Fruit fly (Drosophila melanogaster) whole organism, embryonic: ENCODE data around the gene CG14440.

Source experiments
- Atf3 ChIP-seq: fragments of 200-800 bp; sonication (Bioruptor generic); optimal IDR thresholded peaks from 3 replicates; lab custom pipeline; 2016; ENCODE audit warnings: missing biosample characterization, missing genetic modification characterization
- B-H1 ChIP-seq: fragments of 200-800 bp; sonication (Bioruptor generic); IDR thresholded peaks from 3 replicates; pipeline ENCODE4 v1.3.6; 2022; ENCODE audit warnings: missing biosample characterization, missing genetic modification characterization
- CG1024 ChIP-seq: fragments of 200-800 bp; sonication (Bioruptor generic); IDR thresholded peaks from 2 replicates; pipeline ENCODE4 v1.3.6; 2022; ENCODE audit warnings: missing biosample characterization, missing genetic modification characterization
- CG10321 ChIP-seq: fragments of 200-800 bp; sonication (Bioruptor generic); IDR thresholded peaks from 2 replicates; pipeline ENCODE4 v1.3.6; 2022; ENCODE audit warnings: missing biosample characterization, missing genetic modification characterization
- CG10462 ChIP-seq: fragments of 200-800 bp; sonication (Bioruptor generic); optimal IDR thresholded peaks from 2 replicates; lab custom pipeline; 2016; ENCODE audit warnings: missing biosample characterization, missing genetic modification characterization
- CG11093 ChIP-seq: fragments of 200-800 bp; sonication (Bioruptor generic); IDR thresholded peaks from 3 replicates; pipeline ENCODE4 v1.3.6; 2022; ENCODE audit warnings: missing biosample characterization, missing genetic modification characterization
- CG12071 ChIP-seq: fragments of 200-800 bp; sonication (Bioruptor generic); optimal IDR thresholded peaks from 3 replicates; lab custom pipeline; 2018; ENCODE audit warnings: missing biosample characterization, mild to moderate bottlenecking, missing genetic modification characterization
- CG12299 ChIP-seq: fragments of 200-800 bp; sonication (Bioruptor generic); optimal IDR thresholded peaks from 2 replicates; lab custom pipeline; 2018; ENCODE audit warnings: missing biosample characterization, mild to moderate bottlenecking, missing genetic modification characterization
- CG12769 ChIP-seq: fragments of 200-800 bp; sonication (Bioruptor generic); optimal IDR thresholded peaks from 2 replicates; lab custom pipeline; 2019; ENCODE audit warnings: missing biosample characterization, mild to moderate bottlenecking, missing genetic modification characterization, moderate library complexity
- CG17802 ChIP-seq: fragments of 200-800 bp; sonication (Bioruptor generic); optimal IDR thresholded peaks from 2 replicates; lab custom pipeline; 2018; ENCODE audit warnings: missing biosample characterization, mild to moderate bottlenecking, missing genetic modification characterization, moderate library complexity
- CG17912 ChIP-seq: fragments of 200-800 bp; sonication (Bioruptor generic); optimal IDR thresholded peaks from 2 replicates; lab custom pipeline; 2018; ENCODE audit warnings: missing biosample characterization, mild to moderate bottlenecking, missing genetic modification characterization
- CG18262 ChIP-seq: fragments of 200-800 bp; optimal IDR thresholded peaks from 3 replicates; lab custom pipeline; 2019; ENCODE audit warnings: missing biosample characterization, mild to moderate bottlenecking, missing genetic modification characterization, moderate library complexity
- CG31224 ChIP-seq: fragments of 200-800 bp; sonication (Bioruptor generic); IDR thresholded peaks from 2 replicates; pipeline ENCODE4 v1.3.6; 2022; ENCODE audit warnings: missing biosample characterization, missing genetic modification characterization
- CG34224 ChIP-seq: fragments of 200-800 bp; sonication (Bioruptor generic); IDR thresholded peaks from 3 replicates; pipeline ENCODE4 v1.3.6; 2022; ENCODE audit warnings: missing biosample characterization, missing genetic modification characterization; ENCODE audit not compliant: partially characterized antibody
- CG3847 ChIP-seq: fragments of 200-800 bp; sonication (Bioruptor generic); IDR thresholded peaks from 2 replicates; pipeline ENCODE4 v1.3.6; 2022; ENCODE audit warnings: missing biosample characterization, missing genetic modification characterization
- CG43689 ChIP-seq: fragments of 200-800 bp; sonication (Bioruptor generic); IDR thresholded peaks from 2 replicates; pipeline ENCODE4 v1.3.6; 2022; ENCODE audit warnings: missing biosample characterization, missing genetic modification characterization
- CG7745 ChIP-seq: fragments of 200-800 bp; sonication (Bioruptor generic); optimal IDR thresholded peaks from 2 replicates; lab custom pipeline; 2018; ENCODE audit warnings: missing biosample characterization, mild to moderate bottlenecking, missing genetic modification characterization, moderate library complexity
- CG7928 ChIP-seq: fragments of 200-800 bp; sonication (Bioruptor generic); optimal IDR thresholded peaks from 2 replicates; lab custom pipeline; 2017; ENCODE audit warnings: missing biosample characterization, mild to moderate bottlenecking, missing genetic modification characterization
- CG7963 ChIP-seq: fragments of 200-800 bp; sonication (Bioruptor generic); IDR thresholded peaks from 3 replicates; pipeline ENCODE4 v1.3.6; 2022; ENCODE audit warnings: missing biosample characterization, missing genetic modification characterization; ENCODE audit not compliant: partially characterized antibody
- CHES-1-like ChIP-seq: fragments of 200-800 bp; sonication (Bioruptor generic); optimal IDR thresholded peaks from 2 replicates; lab custom pipeline; 2016; ENCODE audit warnings: missing biosample characterization, missing genetic modification characterization
- D19A ChIP-seq: fragments of 200-800 bp; optimal IDR thresholded peaks from 3 replicates; lab custom pipeline; 2019; ENCODE audit warnings: missing biosample characterization, mild to moderate bottlenecking, missing genetic modification characterization, moderate library complexity
- Deaf1 ChIP-seq: fragments of 200-800 bp; optimal IDR thresholded peaks from 3 replicates; lab custom pipeline; 2019; ENCODE audit warnings: missing biosample characterization, mild to moderate bottlenecking, missing genetic modification characterization, moderate library complexity
- Dp ChIP-seq: fragments of 200-800 bp; sonication (Bioruptor generic); optimal IDR thresholded peaks from 2 replicates; lab custom pipeline; 2018; ENCODE audit warnings: missing biosample characterization, mild to moderate bottlenecking, missing genetic modification characterization, moderate library complexity
- Fer1 ChIP-seq: fragments of 200-800 bp; sonication (Bioruptor generic); optimal IDR thresholded peaks from 2 replicates; lab custom pipeline; 2017; ENCODE audit warnings: missing biosample characterization, mild to moderate bottlenecking, missing genetic modification characterization
- HHEX ChIP-seq: fragments of 200-800 bp; sonication (Bioruptor generic); optimal IDR thresholded peaks from 3 replicates; lab custom pipeline; 2017; ENCODE audit warnings: missing biosample characterization, mild to moderate bottlenecking, missing genetic modification characterization, missing genetic modification reagents
- HLHmδ ChIP-seq: fragments of 200-800 bp; sonication (Bioruptor generic); optimal IDR thresholded peaks from 2 replicates; lab custom pipeline; 2018; ENCODE audit warnings: missing biosample characterization, mild to moderate bottlenecking, missing genetic modification characterization, moderate library complexity
- Lim3 ChIP-seq: fragments of 200-800 bp; sonication (Bioruptor generic); IDR thresholded peaks from 2 replicates; pipeline ENCODE4 v1.3.6; 2022; ENCODE audit warnings: missing biosample characterization, missing genetic modification characterization
- Nf-YC ChIP-seq: fragments of 200-800 bp; optimal IDR thresholded peaks from 3 replicates; lab custom pipeline; 2019; ENCODE audit warnings: missing biosample characterization, mild to moderate bottlenecking, missing genetic modification characterization, moderate library complexity
- TFAM ChIP-seq: fragments of 200-800 bp; sonication (Bioruptor generic); optimal IDR thresholded peaks from 2 replicates; lab custom pipeline; 2017; ENCODE audit warnings: missing biosample characterization, missing genetic modification characterization, inconsistent platforms
- YL-1 ChIP-seq: fragments of 200-800 bp; sonication (Bioruptor generic); optimal IDR thresholded peaks from 3 replicates; lab custom pipeline; 2017; ENCODE audit warnings: missing biosample characterization, mild to moderate bottlenecking, missing genetic modification characterization
- ara ChIP-seq: fragments of 200-800 bp; sonication (Bioruptor generic); IDR thresholded peaks from 2 replicates; pipeline ENCODE4 v1.3.6; 2022; ENCODE audit warnings: missing biosample characterization, missing genetic modification characterization
- cad ChIP-seq: fragments of >200 bp; optimal IDR thresholded peaks from 2 replicates; lab custom pipeline; 2017; ENCODE audit warnings: missing biosample characterization, missing genetic modification characterization
- cato ChIP-seq: fragments of 200-800 bp; sonication (Bioruptor generic); optimal IDR thresholded peaks from 2 replicates; lab custom pipeline; 2016; ENCODE audit warnings: missing biosample characterization, missing genetic modification characterization, borderline replicate concordance
- ci ChIP-seq: fragments of 200-800 bp; sonication (Bioruptor generic); IDR thresholded peaks from 3 replicates; pipeline ENCODE4 v1.3.6; 2022; ENCODE audit warnings: missing biosample characterization, missing genetic modification characterization
- dm ChIP-seq: fragments of 200-800 bp; sonication (Bioruptor generic); optimal IDR thresholded peaks from 3 replicates; lab custom pipeline; 2016; ENCODE audit warnings: missing biosample characterization, missing genetic modification characterization
- eve ChIP-seq, 2 experiments: fragments of >200 bp; optimal IDR thresholded peaks; 2 replicates each; lab custom pipeline; 2017; ENCODE audit warnings: missing biosample characterization in 2 of 2, missing genetic modification characterization in 2 of 2
- eyg ChIP-seq: fragments of 200-800 bp; sonication (Bioruptor generic); optimal IDR thresholded peaks from 3 replicates; lab custom pipeline; 2016; ENCODE audit warnings: missing biosample characterization, missing genetic modification characterization
- grn ChIP-seq: fragments of 200-800 bp; sonication (Bioruptor generic); optimal IDR thresholded peaks from 3 replicates; lab custom pipeline; 2017; ENCODE audit warnings: missing biosample characterization, missing genetic modification characterization
- gro ChIP-seq: fragments of 200-800 bp; sonication (Bioruptor generic); optimal IDR thresholded peaks from 2 replicates; lab custom pipeline; 2016; ENCODE audit warnings: missing biosample characterization, missing genetic modification characterization
- mirr ChIP-seq: fragments of 200-800 bp; sonication (Bioruptor generic); optimal IDR thresholded peaks from 3 replicates; lab custom pipeline; 2018; ENCODE audit warnings: missing biosample characterization, mild to moderate bottlenecking, missing genetic modification characterization
- nerfin-1 ChIP-seq: fragments of 200-800 bp; sonication (Bioruptor generic); optimal IDR thresholded peaks from 3 replicates; lab custom pipeline; 2019; ENCODE audit warnings: missing biosample characterization, mild to moderate bottlenecking, missing genetic modification characterization, moderate library complexity
- psq ChIP-seq: fragments of 200-800 bp; sonication (Bioruptor generic); optimal IDR thresholded peaks from 2 replicates; lab custom pipeline; 2017; ENCODE audit warnings: missing biosample characterization, missing genetic modification characterization
- ranshi ChIP-seq: fragments of 200-800 bp; sonication (Bioruptor generic); IDR thresholded peaks from 2 replicates; pipeline ENCODE4 v1.3.6; 2022; ENCODE audit warnings: missing biosample characterization, missing genetic modification characterization
- sc ChIP-seq, 3 experiments: fragments of >200 bp in 2 of 3; fragments of 200-800 bp in 1 of 3; sonication (Bioruptor generic) in 1 of 3; optimal IDR thresholded peaks; 2 replicates in 2 of 3; 3 replicates in 1 of 3; lab custom pipeline; 2017; ENCODE audit warnings: mild to moderate bottlenecking in 1 of 3, missing biosample characterization in 1 of 3, missing genetic modification characterization in 1 of 3, missing genetic modification reagents in 1 of 3
- slou ChIP-seq: fragments of 200-800 bp; sonication (Bioruptor generic); optimal IDR thresholded peaks from 3 replicates; lab custom pipeline; 2016; ENCODE audit warnings: missing biosample characterization, missing genetic modification characterization
- ttk ChIP-seq: fragments of 200-800 bp; sonication (Bioruptor generic); IDR thresholded peaks from 2 replicates; pipeline ENCODE4 v2.1.2; 2022; ENCODE audit warnings: missing biosample characterization, missing genetic modification characterization
- twi ChIP-seq: fragments of 200-800 bp; optimal IDR thresholded peaks from 2 replicates; lab custom pipeline; 2019; ENCODE audit warnings: missing biosample characterization, mild to moderate bottlenecking, missing genetic modification characterization, moderate library complexity
- usp ChIP-seq: fragments of >200 bp; optimal IDR thresholded peaks from 2 replicates; lab custom pipeline; 2017; ENCODE audit warnings: missing biosample characterization, missing genetic modification characterization
- vnd ChIP-seq: fragments of 200-800 bp; sonication (Bioruptor generic); IDR thresholded peaks from 3 replicates; pipeline ENCODE4 v1.3.6; 2022; ENCODE audit warnings: missing biosample characterization, missing genetic modification characterization; ENCODE audit not compliant: partially characterized antibody
- zfh2 ChIP-seq: fragments of 200-800 bp; sonication (Bioruptor generic); optimal IDR thresholded peaks from 2 replicates; lab custom pipeline; 2016; ENCODE audit warnings: missing biosample characterization, missing genetic modification characterization

Gene CG14440

dm6 chrX:6656023-6656594 lies 42.3 kb downstream of the CG14440 start:
- TF ChIP-seq CG12769 (tag; lab: Kevin White, UChicago) = peak; percentile 85
- peak; percentile 9 for TF ChIP-seq YL-1 (GFP tag; lab: Kevin White, UChicago)
- no peak for TF ChIP-seq ara (GFP tag; lab: Robert Waterston, UW)
- TF ChIP-seq CG7745 = no peak
- peak; percentile 79 for TF ChIP-seq CG11093
- TF ChIP-seq D19A = peak; percentile 80
- TF ChIP-seq B-H1 (GFP tag; lab: Robert Waterston, UW) = peak; percentile 68
- TF ChIP-seq cato (GFP tag; lab: Kevin White, UChicago) = peak; percentile 70
- TF ChIP-seq zfh2 (GFP tag; lab: Kevin White, UChicago) = peak; percentile 77
- no peak for TF ChIP-seq vnd (GFP tag; lab: Robert Waterston, UW)
- peak; percentile 43 for TF ChIP-seq mirr (GFP tag; lab: Kevin White, UChicago)
- peak; percentile 80 for TF ChIP-seq CHES-1-like
- TF ChIP-seq CG18262 (tag; lab: Kevin White, UChicago) = peak; percentile 85
- TF ChIP-seq psq (GFP tag; lab: Kevin White, UChicago) = peak; percentile 30
- TF ChIP-seq eve (GFP tag; optimal IDR thresholded peaks at IDR 0.05; lab: Kevin White, UChicago) = peak in 1 of 2 experiments; percentile 42
- TF ChIP-seq CG43689 (GFP tag; lab: Robert Waterston, UW) = peak; percentile 63; the same call in 1 of the 2 replicates
- peak; percentile 88 for TF ChIP-seq Fer1 (GFP tag; lab: Kevin White, UChicago)
- peak; percentile 56 for TF ChIP-seq twi (tag; lab: Kevin White, UChicago)
- TF ChIP-seq CG17802 = peak; percentile 40
- peak; percentile 22 for TF ChIP-seq TFAM (GFP tag; lab: Kevin White, UChicago)
- TF ChIP-seq CG10321 (GFP tag; lab: Robert Waterston, UW) = peak; percentile 28; the same call in 1 of the 2 replicates
- TF ChIP-seq CG7928 (GFP tag; lab: Kevin White, UChicago) = peak; percentile 62
- TF ChIP-seq CG34224 = no peak
- TF ChIP-seq nerfin-1 (tag; lab: Kevin White, UChicago) = peak; percentile 70
- TF ChIP-seq ttk (GFP tag; lab: Robert Waterston, UW) = peak; percentile 78
- peak; percentile 88 for TF ChIP-seq HHEX (GFP tag; lab: Kevin White, UChicago)
- TF ChIP-seq Nf-YC (tag; lab: Kevin White, UChicago) = peak; percentile 72
- TF ChIP-seq usp (GFP tag; lab: Kevin White, UChicago) = no peak
- peak; percentile 78 for TF ChIP-seq CG12071 (GFP tag; lab: Kevin White, UChicago)
- no peak for TF ChIP-seq sc (optimal IDR thresholded peaks at IDR 0.05; lab: Kevin White, UChicago)
- peak; percentile 67 for TF ChIP-seq sc (GFP tag; optimal IDR thresholded peaks at IDR 0.05; lab: Kevin White, UChicago)
- TF ChIP-seq CG31224 = peak; percentile 99
- TF ChIP-seq ci (GFP tag; lab: Robert Waterston, UW) = peak; percentile 67; the same call in 2 of the 3 replicates
- peak; percentile 32 for TF ChIP-seq grn (GFP tag; lab: Kevin White, UChicago)
- peak; percentile 60 for TF ChIP-seq Atf3 (GFP tag; lab: Kevin White, UChicago)
- no peak for TF ChIP-seq CG7963
- peak; percentile 71 for TF ChIP-seq dm (GFP tag; lab: Kevin White, UChicago)
- TF ChIP-seq cad (GFP tag; lab: Kevin White, UChicago) = no peak
- TF ChIP-seq HLHmδ (GFP tag; lab: Kevin White, UChicago) = no peak
- TF ChIP-seq ranshi = peak; percentile 65
- TF ChIP-seq CG1024 (GFP tag; lab: Robert Waterston, UW) = peak; percentile 45; the same call in 1 of the 2 replicates
- TF ChIP-seq Dp = no peak
- no peak for TF ChIP-seq CG17912
- TF ChIP-seq CG12299 (tag; lab: Kevin White, UChicago) = peak; percentile 77
- TF ChIP-seq Lim3 (GFP tag; lab: Robert Waterston, UW) = no peak; the same call in 1 of the 2 replicates
- TF ChIP-seq CG3847 (GFP tag; lab: Robert Waterston, UW) = peak; percentile 74
- peak; percentile 64 for TF ChIP-seq CG10462 (GFP tag; lab: Kevin White, UChicago)
- peak; percentile 47 for TF ChIP-seq Deaf1 (tag; lab: Kevin White, UChicago)
- TF ChIP-seq slou (GFP tag; lab: Kevin White, UChicago) = peak; percentile 76
- peak; percentile 87 for TF ChIP-seq gro (GFP tag; lab: Kevin White, UChicago)
- peak; percentile 78 for TF ChIP-seq eyg (GFP tag; lab: Kevin White, UChicago)
